Fruit fly (Drosophila melanogaster): ENCODE measurements around the gene SelR.

DNA sequence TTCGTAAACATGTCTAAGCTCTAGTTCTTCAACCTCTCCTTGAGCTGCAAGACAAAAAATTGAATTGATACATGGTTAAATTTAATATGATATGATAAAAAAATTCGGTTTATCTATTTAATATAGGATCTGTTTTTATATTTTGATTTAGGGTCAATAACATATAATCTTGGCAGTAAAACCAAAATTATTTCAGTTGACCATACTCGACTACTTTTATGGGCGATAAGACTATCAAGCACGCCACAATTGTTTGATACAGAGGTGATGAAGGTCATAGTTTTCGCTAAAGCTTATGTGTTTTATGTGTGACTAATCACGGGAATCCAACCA, 19.8 kb upstream of the SelR start:
- TF ChIP-seq B-H1 (GFP tag; IDR thresholded peaks at IDR 0.05) (no peak), Pdp1 (GFP tag; optimal IDR thresholded peaks at IDR 0.05) (no peak), NC2β (GFP tag; optimal IDR thresholded peaks at IDR 0.05) (no peak), klu (GFP tag; IDR thresholded peaks at IDR 0.05) (no peak), CG42726 (GFP tag; IDR thresholded peaks at IDR 0.05; ENCODE audit: partially characterized antibody) (no peak), sug (tag; optimal IDR thresholded peaks at IDR 0.05) (no peak), Abd-B (GFP tag; optimal IDR thresholded peaks at IDR 0.05) (no peak)

Data from whole organism, embryonic.